Fruit fly (Drosophila melanogaster) whole organism, embryonic: ENCODE measurements around the gene CG1231.

Source experiments
- ATbp ChIP-seq: fragments of 200-800 bp; sonication (Bioruptor generic); optimal IDR thresholded peaks from 2 replicates; lab custom pipeline; 2017; ENCODE audit warnings: missing biosample characterization, mild to moderate bottlenecking, missing genetic modification characterization, missing genetic modification reagents
- Atf-2 ChIP-seq: fragments of 200-800 bp; sonication (Bioruptor generic); optimal IDR thresholded peaks from 2 replicates; lab custom pipeline; 2016; ENCODE audit warnings: missing biosample characterization, missing genetic modification characterization
- CG11696 ChIP-seq: fragments of 200-800 bp; sonication (Bioruptor generic); IDR thresholded peaks from 2 replicates; pipeline ENCODE4 v1.3.6; 2022; ENCODE audit warnings: missing biosample characterization, missing genetic modification characterization
- CG12769 ChIP-seq: fragments of 200-800 bp; sonication (Bioruptor generic); optimal IDR thresholded peaks from 2 replicates; lab custom pipeline; 2019; ENCODE audit warnings: missing biosample characterization, mild to moderate bottlenecking, missing genetic modification characterization, moderate library complexity
- CG13894 ChIP-seq: fragments of 200-800 bp; sonication (Bioruptor generic); optimal IDR thresholded peaks from 3 replicates; lab custom pipeline; 2018; ENCODE audit warnings: missing biosample characterization, mild to moderate bottlenecking, missing genetic modification characterization, moderate library complexity
- CG15479 ChIP-seq: fragments of 200-800 bp; sonication (Bioruptor generic); optimal IDR thresholded peaks from 3 replicates; lab custom pipeline; 2019; ENCODE audit warnings: missing biosample characterization, mild to moderate bottlenecking, missing genetic modification characterization, moderate library complexity
- CG1602 ChIP-seq: fragments of 200-800 bp; sonication (Bioruptor generic); optimal IDR thresholded peaks from 3 replicates; lab custom pipeline; 2016; ENCODE audit warnings: missing biosample characterization, missing genetic modification characterization
- CG1647 ChIP-seq: fragments of 200-800 bp; sonication (Bioruptor generic); optimal IDR thresholded peaks from 3 replicates; lab custom pipeline; 2016; ENCODE audit warnings: missing biosample characterization, missing genetic modification characterization
- CG17361 ChIP-seq: fragments of 200-800 bp; sonication (Bioruptor generic); IDR thresholded peaks from 3 replicates; pipeline ENCODE4 v1.3.6; 2022; ENCODE audit warnings: missing biosample characterization, missing genetic modification characterization
- CG2712 ChIP-seq: fragments of 200-800 bp; optimal IDR thresholded peaks from 3 replicates; lab custom pipeline; 2019; ENCODE audit warnings: missing biosample characterization, mild to moderate bottlenecking, missing genetic modification characterization, moderate library complexity
- CG31365 ChIP-seq: fragments of 200-800 bp; sonication (Bioruptor generic); optimal IDR thresholded peaks from 2 replicates; lab custom pipeline; 2018; ENCODE audit warnings: missing biosample characterization, mild to moderate bottlenecking, missing genetic modification characterization
- CG31388 ChIP-seq: fragments of 200-800 bp; sonication (Bioruptor generic); optimal IDR thresholded peaks from 2 replicates; lab custom pipeline; 2016; ENCODE audit warnings: missing biosample characterization, missing genetic modification characterization
- CG3407 ChIP-seq: fragments of 200-800 bp; sonication (Bioruptor generic); optimal IDR thresholded peaks from 2 replicates; lab custom pipeline; 2018; ENCODE audit warnings: missing biosample characterization, mild to moderate bottlenecking, missing genetic modification characterization
- CG7556 ChIP-seq: fragments of 200-800 bp; sonication (Bioruptor generic); optimal IDR thresholded peaks from 2 replicates; lab custom pipeline; 2017; ENCODE audit warnings: missing biosample characterization, mild to moderate bottlenecking, missing genetic modification characterization
- CG7745 ChIP-seq: fragments of 200-800 bp; sonication (Bioruptor generic); optimal IDR thresholded peaks from 2 replicates; lab custom pipeline; 2018; ENCODE audit warnings: missing biosample characterization, mild to moderate bottlenecking, missing genetic modification characterization, moderate library complexity
- CG9609 ChIP-seq: fragments of 200-800 bp; sonication (Bioruptor generic); optimal IDR thresholded peaks from 3 replicates; lab custom pipeline; 2016; ENCODE audit warnings: missing biosample characterization, missing genetic modification characterization
- CrebB ChIP-seq: fragments of 200-800 bp; sonication (Bioruptor generic); optimal IDR thresholded peaks from 3 replicates; lab custom pipeline; 2018; ENCODE audit warnings: missing biosample characterization, mild to moderate bottlenecking, missing genetic modification characterization
- D ChIP-seq, 2 experiments: fragments of 200-800 bp in 1 of 2; fragments of >200 bp in 1 of 2; sonication (Bioruptor generic) in 1 of 2; optimal IDR thresholded peaks; 2 replicates in 1 of 2; 3 replicates in 1 of 2; lab custom pipeline; 2017; ENCODE audit warnings: mild to moderate bottlenecking in 1 of 2, missing biosample characterization in 1 of 2, missing genetic modification characterization in 1 of 2, missing genetic modification reagents in 1 of 2
- Doc3 ChIP-seq: fragments of 200-800 bp; sonication (Bioruptor generic); IDR thresholded peaks from 3 replicates; pipeline ENCODE4 v1.3.6; 2022; ENCODE audit warnings: missing biosample characterization, missing genetic modification characterization; ENCODE audit not compliant: partially characterized antibody
- Jarid2 ChIP-seq: fragments of 200-800 bp; sonication (Bioruptor generic); optimal IDR thresholded peaks from 3 replicates; lab custom pipeline; 2017; ENCODE audit warnings: mild to moderate bottlenecking, missing biosample characterization, missing genetic modification reagents, missing genetic modification characterization
- Kr ChIP-seq: fragments of 200-800 bp; sonication (Bioruptor generic); optimal IDR thresholded peaks from 2 replicates; lab custom pipeline; 2017; ENCODE audit warnings: missing biosample characterization, mild to moderate bottlenecking, missing genetic modification characterization
- Lim3 ChIP-seq: fragments of 200-800 bp; sonication (Bioruptor generic); IDR thresholded peaks from 2 replicates; pipeline ENCODE4 v1.3.6; 2022; ENCODE audit warnings: missing biosample characterization, missing genetic modification characterization
- Nf-YB ChIP-seq: fragments of 200-800 bp; sonication (Bioruptor generic); optimal IDR thresholded peaks from 3 replicates; lab custom pipeline; 2019; ENCODE audit warnings: missing biosample characterization, mild to moderate bottlenecking, missing genetic modification characterization, moderate library complexity
- Side ChIP-seq: fragments of 200-800 bp; sonication (Bioruptor generic); optimal IDR thresholded peaks from 2 replicates; lab custom pipeline; 2016; ENCODE audit warnings: missing biosample characterization, missing genetic modification characterization
- Xbp1 ChIP-seq: fragments of 200-800 bp; sonication (Bioruptor generic); optimal IDR thresholded peaks from 3 replicates; lab custom pipeline; 2016; ENCODE audit warnings: missing biosample characterization, mild to moderate bottlenecking, missing genetic modification characterization
- aop ChIP-seq: fragments of 200-800 bp; sonication (Bioruptor generic); IDR thresholded peaks from 2 replicates; pipeline ENCODE4 v1.3.6; 2022; ENCODE audit warnings: missing biosample characterization, missing genetic modification characterization
- ash1 ChIP-seq: fragments of 200-800 bp; sonication (Bioruptor generic); optimal IDR thresholded peaks from 2 replicates; lab custom pipeline; 2018; ENCODE audit warnings: missing biosample characterization, mild to moderate bottlenecking, missing genetic modification characterization
- az2 ChIP-seq: fragments of 200-800 bp; sonication (Bioruptor generic); optimal IDR thresholded peaks from 3 replicates; lab custom pipeline; 2016; ENCODE audit warnings: missing biosample characterization, missing genetic modification characterization
- chinmo ChIP-seq: fragments of 200-800 bp; sonication (Bioruptor generic); IDR thresholded peaks from 4 replicates; pipeline ENCODE4 v1.3.6; 2022; ENCODE audit warnings: missing biosample characterization, missing genetic modification characterization; ENCODE audit not compliant: partially characterized antibody
- croc ChIP-seq: fragments of 200-800 bp; sonication (Bioruptor generic); conservative IDR thresholded peaks from 3 replicates; pipeline ENCODE4 v1.3.6; 2022; ENCODE audit warnings: missing biosample characterization, missing genetic modification characterization
- dm ChIP-seq: fragments of 200-800 bp; sonication (Bioruptor generic); optimal IDR thresholded peaks from 3 replicates; lab custom pipeline; 2016; ENCODE audit warnings: missing biosample characterization, missing genetic modification characterization
- fd102C ChIP-seq: fragments of 200-800 bp; sonication (Bioruptor generic); optimal IDR thresholded peaks from 2 replicates; lab custom pipeline; 2018; ENCODE audit warnings: missing biosample characterization, mild to moderate bottlenecking, missing genetic modification characterization, moderate library complexity
- gce ChIP-seq: fragments of 200-800 bp; sonication (Bioruptor generic); IDR thresholded peaks from 3 replicates; pipeline ENCODE4 v1.3.6; 2022; ENCODE audit warnings: missing biosample characterization, missing genetic modification characterization
- gem ChIP-seq: fragments of 200-800 bp; sonication (Bioruptor generic); optimal IDR thresholded peaks from 2 replicates; lab custom pipeline; 2019; ENCODE audit warnings: missing biosample characterization, mild to moderate bottlenecking, missing genetic modification characterization, moderate library complexity
- h ChIP-seq: fragments of >200 bp; optimal IDR thresholded peaks from 2 replicates; lab custom pipeline; 2017
- hkb ChIP-seq, 2 experiments: fragments of 200-800 bp in 1 of 2; fragments of >200 bp in 1 of 2; sonication (Bioruptor generic) in 1 of 2; IDR thresholded peaks in 1 of 2; optimal IDR thresholded peaks in 1 of 2; 2 replicates each; pipeline versions ENCODE4 v1.3.6 to Lab custom; 2017 to 2022; ENCODE audit warnings: missing biosample characterization in 1 of 2, missing genetic modification characterization in 1 of 2
- nmo ChIP-seq: fragments of 200-800 bp; sonication (Bioruptor generic); optimal IDR thresholded peaks from 2 replicates; lab custom pipeline; 2018; ENCODE audit warnings: missing biosample characterization, mild to moderate bottlenecking, missing genetic modification characterization, moderate library complexity
- pan ChIP-seq, 4 experiments: fragments of >200 bp in 3 of 4; fragments of 200-800 bp in 1 of 4; sonication (Bioruptor generic) in 1 of 4; optimal IDR thresholded peaks in 3 of 4; IDR thresholded peaks in 1 of 4; 2 replicates each; pipeline versions ENCODE4 v1.3.6 to Lab custom; 2017 to 2022; ENCODE audit warnings: missing biosample characterization in 2 of 4, missing genetic modification characterization in 2 of 4, mixed read lengths in 1 of 4
- ranshi ChIP-seq: fragments of 200-800 bp; sonication (Bioruptor generic); IDR thresholded peaks from 2 replicates; pipeline ENCODE4 v1.3.6; 2022; ENCODE audit warnings: missing biosample characterization, missing genetic modification characterization
- rib ChIP-seq: fragments of 200-800 bp; sonication (Bioruptor generic); IDR thresholded peaks from 2 replicates; pipeline ENCODE4 v1.3.6; 2022; ENCODE audit warnings: missing biosample characterization, missing genetic modification characterization
- sc ChIP-seq, 3 experiments: fragments of >200 bp in 2 of 3; fragments of 200-800 bp in 1 of 3; sonication (Bioruptor generic) in 1 of 3; optimal IDR thresholded peaks; 2 replicates in 2 of 3; 3 replicates in 1 of 3; lab custom pipeline; 2017; ENCODE audit warnings: mild to moderate bottlenecking in 1 of 3, missing biosample characterization in 1 of 3, missing genetic modification characterization in 1 of 3, missing genetic modification reagents in 1 of 3
- schlank ChIP-seq: fragments of 200-800 bp; sonication (Bioruptor generic); optimal IDR thresholded peaks from 2 replicates; lab custom pipeline; 2018; ENCODE audit warnings: missing biosample characterization, mild to moderate bottlenecking, missing genetic modification characterization
- slbo ChIP-seq: fragments of 200-800 bp; sonication (Bioruptor generic); IDR thresholded peaks from 2 replicates; pipeline ENCODE4 v1.3.6; 2022; ENCODE audit warnings: missing biosample characterization, missing genetic modification characterization
- sqz ChIP-seq: fragments of 200-800 bp; sonication (Bioruptor generic); optimal IDR thresholded peaks from 3 replicates; lab custom pipeline; 2018; ENCODE audit warnings: missing biosample characterization, mild to moderate bottlenecking, missing genetic modification characterization
- wdn ChIP-seq: fragments of 200-800 bp; sonication (Bioruptor generic); IDR thresholded peaks from 2 replicates; pipeline ENCODE4 v1.3.6; 2022; ENCODE audit warnings: missing biosample characterization, missing genetic modification characterization
- zen2 ChIP-seq: fragments of 200-800 bp; sonication (Bioruptor generic); IDR thresholded peaks from 3 replicates; pipeline ENCODE4 v1.3.6; 2022; ENCODE audit warnings: missing biosample characterization, missing genetic modification characterization; ENCODE audit not compliant: partially characterized antibody
- zf30C ChIP-seq: fragments of 200-800 bp; sonication (Bioruptor generic); optimal IDR thresholded peaks from 3 replicates; lab custom pipeline; 2018; ENCODE audit warnings: missing biosample characterization, mild to moderate bottlenecking, missing genetic modification characterization

The CG1231 gene

dm6 chr3L:347641-348405 lies 8.4 kb upstream of the CG1231 start (continued):
- peak; percentile 78 for TF ChIP-seq nmo (GFP tag; lab: Kevin White, UChicago)
- 0 out of 2 replicates have a peak, but pooled peaks have one; percentile 13 for TF ChIP-seq Lim3
- no peak for TF ChIP-seq Doc3
- no peak for TF ChIP-seq CG13894
- no peak for TF ChIP-seq fd102C (GFP tag; lab: Kevin White, UChicago)
- TF ChIP-seq schlank (tag; lab: Kevin White, UChicago) = peak; percentile 7
- TF ChIP-seq wdn (GFP tag; lab: Robert Waterston, UW) = no peak
- no peak for TF ChIP-seq Kr
- no peak for TF ChIP-seq Jarid2 (GFP tag; lab: Kevin White, UChicago)
- TF ChIP-seq ranshi (GFP tag; lab: Robert Waterston, UW) = peak; percentile 55; the same call in 1 of the 2 replicates
- TF ChIP-seq CG11696 (GFP tag; lab: Robert Waterston, UW) = no peak
- TF ChIP-seq gce (GFP tag; lab: Robert Waterston, UW) = no peak
- peak; percentile 81 for TF ChIP-seq zf30C
- TF ChIP-seq CG2712 = peak; percentile 87
- TF ChIP-seq CG1647 (GFP tag; lab: Kevin White, UChicago) = peak; percentile 53
- TF ChIP-seq CrebB = no peak
- peak; percentile 52 for TF ChIP-seq CG9609 (GFP tag; lab: Kevin White, UChicago)
- TF ChIP-seq sc (optimal IDR thresholded peaks at IDR 0.05; lab: Kevin White, UChicago) = no peak
- TF ChIP-seq sc (GFP tag; optimal IDR thresholded peaks at IDR 0.05; lab: Kevin White, UChicago) = peak; percentile 78
- TF ChIP-seq CG3407 (GFP tag; lab: Kevin White, UChicago) = peak; percentile 75
- peak; percentile 85 for TF ChIP-seq gem (tag; lab: Kevin White, UChicago)
- no peak for TF ChIP-seq rib (GFP tag; lab: Robert Waterston, UW)
- peak; percentile 27 for TF ChIP-seq CG31388 (GFP tag; lab: Kevin White, UChicago)
- peak; percentile 55; the same call in 2 of the 3 replicates for TF ChIP-seq CG17361 (GFP tag; lab: Robert Waterston, UW)
- TF ChIP-seq CG12769 = peak; percentile 51
- TF ChIP-seq CG15479 (GFP tag; lab: Kevin White, UChicago) = peak; percentile 81
- peak; percentile 11 for TF ChIP-seq CG31365 (tag; lab: Kevin White, UChicago)
- TF ChIP-seq CG7556 (GFP tag; lab: Kevin White, UChicago) = peak; percentile 61
- TF ChIP-seq Nf-YB (GFP tag; lab: Kevin White, UChicago) = peak; percentile 68
- TF ChIP-seq CG1602 (GFP tag; lab: Kevin White, UChicago) = peak; percentile 57
- no peak for TF ChIP-seq pan (optimal IDR thresholded peaks at IDR 0.05; lab: Kevin White, UChicago)
- TF ChIP-seq pan (GFP tag; optimal IDR thresholded peaks at IDR 0.05 in 1 of 2, IDR thresholded peaks at IDR 0.05 in 1 of 2) = peak in 1 of 2 experiments; percentile 63
- TF ChIP-seq zen2 (GFP tag; lab: Robert Waterston, UW) = no peak
- TF ChIP-seq ATbp (GFP tag; lab: Kevin White, UChicago) = peak; percentile 85
- peak; percentile 80 for TF ChIP-seq Xbp1 (GFP tag; lab: Kevin White, UChicago)
- peak; percentile 4 for TF ChIP-seq CG7745
- TF ChIP-seq h (lab: Kevin White, UChicago) = no peak
- TF ChIP-seq croc (GFP tag; lab: Robert Waterston, UW) = peak; percentile 64
- peak; percentile 83 for TF ChIP-seq az2
- no peak for TF ChIP-seq D (optimal IDR thresholded peaks at IDR 0.05; lab: Kevin White, UChicago)
- TF ChIP-seq D (GFP tag; optimal IDR thresholded peaks at IDR 0.05; lab: Kevin White, UChicago) = peak; percentile 83
- no peak for TF ChIP-seq chinmo (GFP tag; lab: Robert Waterston, UW)
- no peak for TF ChIP-seq aop (GFP tag; lab: Robert Waterston, UW)
- TF ChIP-seq slbo (GFP tag; lab: Robert Waterston, UW) = peak; percentile 62
- no peak for TF ChIP-seq ash1 (GFP tag; lab: Kevin White, UChicago)
- no peak for TF ChIP-seq sqz (GFP tag; lab: Kevin White, UChicago)
- TF ChIP-seq hkb (optimal IDR thresholded peaks at IDR 0.05; lab: Kevin White, UChicago) = no peak
- TF ChIP-seq hkb (GFP tag; IDR thresholded peaks at IDR 0.05; lab: Robert Waterston, UW) = peak; percentile 61
- TF ChIP-seq Side = peak; percentile 69
- peak; percentile 13 for TF ChIP-seq dm
- TF ChIP-seq Atf-2 (GFP tag; lab: Kevin White, UChicago) = peak; percentile 67
